Fruit fly (Drosophila melanogaster) whole organism, wandering third instar larva: ENCODE results near the gene Hayan.

ENCODE experiments used
- HLH106 ChIP-seq: fragments of 200-800 bp; optimal IDR thresholded peaks from 3 replicates; lab custom pipeline; 2019; ENCODE audit warnings: missing biosample characterization, mild to moderate bottlenecking, missing genetic modification characterization, moderate library complexity
- Hnf4 ChIP-seq: fragments of 200-800 bp; sonication (Bioruptor generic); optimal IDR thresholded peaks from 2 replicates; lab custom pipeline; 2016; ENCODE audit warnings: missing biosample characterization, mild to moderate bottlenecking, missing genetic modification characterization
- Mio ChIP-seq: sonication (Bioruptor generic); optimal IDR thresholded peaks from 2 replicates; lab custom pipeline; 2016; ENCODE audit warnings: missing biosample characterization, missing genetic modification characterization
- Myc ChIP-seq: fragments of >200 bp; optimal IDR thresholded peaks from 2 replicates; lab custom pipeline; 2017
- Vsx2 ChIP-seq: fragments of 200-300, 225-300 bp; sonication (Bioruptor generic); optimal IDR thresholded peaks from 2 replicates; lab custom pipeline; 2018; ENCODE audit warnings: missing biosample characterization, missing genetic modification characterization; ENCODE audit not compliant: partially characterized antibody
- br ChIP-seq: fragments of 200-800 bp; sonication (Bioruptor generic); optimal IDR thresholded peaks from 2 replicates; lab custom pipeline; 2016; ENCODE audit warnings: missing biosample characterization, missing genetic modification characterization
- brk ChIP-seq: fragments of 200-800 bp; sonication (Bioruptor generic); optimal IDR thresholded peaks from 2 replicates; lab custom pipeline; 2016; ENCODE audit warnings: missing biosample characterization, mild to moderate bottlenecking, missing genetic modification characterization
- h ChIP-seq: fragments of 200-800 bp; sonication (Bioruptor generic); optimal IDR thresholded peaks from 3 replicates; lab custom pipeline; 2016; ENCODE audit warnings: missing biosample characterization, mild to moderate bottlenecking, missing genetic modification characterization
- pan ChIP-seq: fragments of >200 bp; optimal IDR thresholded peaks from 2 replicates; lab custom pipeline; 2017
- psq ChIP-seq: fragments of 200-800 bp; sonication (Bioruptor generic); optimal IDR thresholded peaks from 3 replicates; lab custom pipeline; 2017; ENCODE audit warnings: missing biosample characterization, mild to moderate bottlenecking, missing genetic modification characterization, moderate library complexity
- rgr ChIP-seq: fragments of 200-800 bp; sonication (Bioruptor generic); optimal IDR thresholded peaks from 3 replicates; lab custom pipeline; 2016; ENCODE audit warnings: missing biosample characterization, mild to moderate bottlenecking, missing genetic modification characterization
- usp ChIP-seq: fragments of >200 bp; optimal IDR thresholded peaks from 2 replicates; lab custom pipeline; 2017; ENCODE audit warnings: missing biosample characterization, missing genetic modification characterization

- TF ChIP-seq usp (GFP tag; lab: Kevin White, UChicago) (no peak), Myc (lab: Kevin White, UChicago) (no peak), h (GFP tag; lab: Kevin White, UChicago) (no peak), Hnf4 (GFP tag; lab: Kevin White, UChicago) (no peak), psq (GFP tag; lab: Kevin White, UChicago) (no peak), Mio (GFP tag; lab: Kevin White, UChicago) (no peak), HLH106 (tag; lab: Kevin White, UChicago) (no peak), brk (no peak), br (GFP tag; lab: Kevin White, UChicago) (no peak), rgr (no peak), pan (no peak), Vsx2 (no peak)
Measured at dm6 chrX:18522395-18523104, 39.0 kb upstream of the Hayan start, which contains the start of gene CG6481.
